Worm (Caenorhabditis elegans): ENCODE measurements around the gene str-119.
"Not testable (repeated sequence)": the region's sequence is repeated elsewhere in the genome, so short reads cannot be mapped to it uniquely, and the experiment has no call there.

Gene str-119

ce11 chrV:2428024-2428423 lies at the start of gene str-119:
Gene str-119 (minus strand): TSS chrV:2428124.
- TF ChIP-seq W03F9.2, him-1, dao-5 (tag; optimal IDR thresholded peaks at IDR 0.05): not testable (repeated sequence)

ce11 chrV:2453114-2453513 lies 25.2 kb upstream of the str-119 start, which contains the start of gene F56A4.3:
Gene F56A4.3 (plus strand): TSS chrV:2453414.
- not testable (repeated sequence) for TF ChIP-seq him-1, W03F9.2, dao-5 (tag; optimal IDR thresholded peaks at IDR 0.05)

DNA sequence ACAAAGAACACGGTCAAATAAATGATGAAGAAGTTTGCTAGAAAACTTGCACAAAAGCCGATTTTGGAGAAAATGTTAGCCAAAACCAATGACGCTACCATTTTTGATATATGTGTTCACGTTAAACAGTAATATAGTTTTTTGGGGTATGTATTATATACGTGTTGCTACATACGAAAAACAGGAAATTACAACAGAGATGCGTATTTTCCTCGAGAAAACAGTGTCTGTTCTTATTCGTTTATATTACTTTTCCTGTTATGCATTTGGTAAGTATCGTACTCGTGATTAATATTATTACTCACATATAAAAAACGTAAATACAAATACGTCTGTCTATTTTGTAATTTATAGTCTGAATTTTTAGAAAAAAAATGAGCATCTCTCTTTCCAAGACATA lies 20.7 kb downstream of the str-119 start, which contains the start of gene str-265:
TSS of gene str-265 (minus strand) at position 101 of the 400 bp plus-strand sequence.
- not testable (repeated sequence) for TF ChIP-seq W03F9.2, dao-5, him-1 (tag; optimal IDR thresholded peaks at IDR 0.05)

Data from whole organism, L4/young adult.